Worm (Caenorhabditis elegans): ENCODE data around the gene K12H6.4.
"Not testable (repeated sequence)": the region's sequence is repeated elsewhere in the genome, so short reads cannot be mapped to it uniquely, and the experiment has no call there.

Gene K12H6.4

ce11 chrII:2846552-2846951, 22.5 kb upstream of the K12H6.4 start:
- no peak for TF ChIP-seq fkh-10 (GFP tag; optimal IDR thresholded peaks at IDR 0.05)
- TF ChIP-seq nhr-237 (tag; optimal IDR thresholded peaks at IDR 0.05): no peak
- TF ChIP-seq ama-1 (optimal IDR thresholded peaks at IDR 0.05): no peak
- TF ChIP-seq snpc-4 (tag; optimal IDR thresholded peaks at IDR 0.05): no peak
- no peak for TF ChIP-seq eor-1 (tag; optimal IDR thresholded peaks at IDR 0.05)
- TF ChIP-seq mdl-1 (tag; optimal IDR thresholded peaks at IDR 0.05): no peak
- no peak for TF ChIP-seq nhr-67 (tag; optimal IDR thresholded peaks at IDR 0.05)
- no peak for TF ChIP-seq elt-1 (tag; optimal IDR thresholded peaks at IDR 0.05)
- no peak for TF ChIP-seq tbx-2 (tag; optimal IDR thresholded peaks at IDR 0.05)
- TF ChIP-seq ceh-82 (tag; optimal IDR thresholded peaks at IDR 0.05): no peak

ce11 chrII:2845674-2846073, 21.6 kb upstream of the K12H6.4 start:
- TF ChIP-seq hmg-11 (tag; optimal IDR thresholded peaks at IDR 0.05): no peak
- no peak for TF ChIP-seq ama-1 (optimal IDR thresholded peaks at IDR 0.05)

- TF ChIP-seq egl-27 (tag; optimal IDR thresholded peaks at IDR 0.05): no peak
These were observed 19.0 kb upstream of the K12H6.4 start, which contains the start of gene Y110A2AL.7 for ce11 chrII:2843088-2843487. Gene Y110A2AL.7, minus strand, starts transcription at chrII:2843188.

ce11 chrII:2841529-2841928, 17.5 kb upstream of the K12H6.4 start, which contains the start of gene Y110A2AL.6:
Gene Y110A2AL.6, minus strand, starts transcription at chrII:2841629.
- TF ChIP-seq fkh-2 (tag; optimal IDR thresholded peaks at IDR 0.05) (no peak), lin-39 (tag; optimal IDR thresholded peaks at IDR 0.05) (no peak), ceh-82 (tag; optimal IDR thresholded peaks at IDR 0.05) (no peak), ceh-16 (tag; optimal IDR thresholded peaks at IDR 0.05) (no peak), pha-4 (tag; optimal IDR thresholded peaks at IDR 0.05) (no peak), egl-5 (tag; optimal IDR thresholded peaks at IDR 0.05) (no peak), mml-1 (tag; optimal IDR thresholded peaks at IDR 0.05) (no peak), mdl-1 (tag; optimal IDR thresholded peaks at IDR 0.05) (no peak), nhr-28 (tag; optimal IDR thresholded peaks at IDR 0.05) (no peak), nfya-1 (tag; optimal IDR thresholded peaks at IDR 0.05; ENCODE audit: insufficient read depth) (no peak), elt-1 (tag; optimal IDR thresholded peaks at IDR 0.05) (no peak), unc-39 (tag; optimal IDR thresholded peaks at IDR 0.05) (no peak)

ce11 chrII:2839004-2839403, 14.9 kb upstream of the K12H6.4 start, which contains the start of gene Y110A2AL.4:
Gene Y110A2AL.4, plus strand, starts transcription at chrII:2839304.
- not testable (repeated sequence) for TF ChIP-seq hmg-11 (tag; optimal IDR thresholded peaks at IDR 0.05); ama-1 (optimal IDR thresholded peaks at IDR 0.05); fkh-10 (GFP tag; optimal IDR thresholded peaks at IDR 0.05)

ce11 chrII:2836853-2837252, 12.8 kb upstream of the K12H6.4 start, which contains the start of gene K12H6.7:
Gene K12H6.7, minus strand, starts transcription at chrII:2836953.
- TF ChIP-seq fkh-2 (tag; optimal IDR thresholded peaks at IDR 0.05): no peak

ce11 chrII:2834105-2834504, 10.0 kb upstream of the K12H6.4 start:
- peak; percentile 86 for TF ChIP-seq pha-4 (tag; optimal IDR thresholded peaks at IDR 0.05)
- peak; percentile 84 for TF ChIP-seq pqm-1 (tag; optimal IDR thresholded peaks at IDR 0.05)
- TF ChIP-seq elt-2 (tag; optimal IDR thresholded peaks at IDR 0.05): peak; percentile 86
- TF ChIP-seq egl-27 (tag; optimal IDR thresholded peaks at IDR 0.05): no peak
- no peak for TF ChIP-seq egl-5 (tag; optimal IDR thresholded peaks at IDR 0.05)
- TF ChIP-seq jun-1 (tag; optimal IDR thresholded peaks at IDR 0.05): peak; percentile 5
- TF ChIP-seq mdl-1 (tag; optimal IDR thresholded peaks at IDR 0.05): no peak
- TF ChIP-seq nhr-28 (tag; optimal IDR thresholded peaks at IDR 0.05): no peak
- TF ChIP-seq ZK546.5 (tag; optimal IDR thresholded peaks at IDR 0.05): no peak
- no peak for TF ChIP-seq ceh-16 (tag; optimal IDR thresholded peaks at IDR 0.05)

ce11 chrII:2832539-2832938, 8.5 kb upstream of the K12H6.4 start:
- TF ChIP-seq lin-15B (tag; optimal IDR thresholded peaks at IDR 0.05): no peak

ce11 chrII:2832098-2832497, 8.0 kb upstream of the K12H6.4 start:
- TF ChIP-seq elt-2 (tag; optimal IDR thresholded peaks at IDR 0.05) (peak; percentile 6), pqm-1 (tag; optimal IDR thresholded peaks at IDR 0.05) (peak; percentile 22), elt-1 (tag; optimal IDR thresholded peaks at IDR 0.05) (no peak), nhr-28 (tag; optimal IDR thresholded peaks at IDR 0.05) (no peak), tbx-2 (tag; optimal IDR thresholded peaks at IDR 0.05) (no peak), nhr-11 (tag; optimal IDR thresholded peaks at IDR 0.05) (no peak), sea-2 (GFP tag; optimal IDR thresholded peaks at IDR 0.05) (no peak), aly-2 (tag; optimal IDR thresholded peaks at IDR 0.05) (no peak), ceh-9 (tag; optimal IDR thresholded peaks at IDR 0.05) (no peak), nfya-1 (tag; optimal IDR thresholded peaks at IDR 0.05; ENCODE audit: insufficient read depth) (peak; percentile 64), hmg-11 (tag; optimal IDR thresholded peaks at IDR 0.05) (peak; percentile 25), egl-27 (tag; optimal IDR thresholded peaks at IDR 0.05) (no peak), egl-5 (tag; optimal IDR thresholded peaks at IDR 0.05) (peak; percentile 25), daf-12 (tag; optimal IDR thresholded peaks at IDR 0.05) (no peak), ZK546.5 (tag; optimal IDR thresholded peaks at IDR 0.05) (no peak), nhr-76 (tag; optimal IDR thresholded peaks at IDR 0.05) (no peak), mdl-1 (tag; optimal IDR thresholded peaks at IDR 0.05) (no peak), jun-1 (tag; optimal IDR thresholded peaks at IDR 0.05) (no peak), lin-39 (tag; optimal IDR thresholded peaks at IDR 0.05) (no peak), pha-4 (tag; optimal IDR thresholded peaks at IDR 0.05) (peak; percentile 82)

Data from whole organism, L3 larva.